Worm (Caenorhabditis elegans) whole organism, L3 larva: ENCODE results near the gene act-1.
A peak's percentile ranks its signal among the peaks of the same experiment; 100 is the strongest.

ENCODE experiments used
- ZK546.5 ChIP-seq: sonication (generic microtip); optimal IDR thresholded peaks from 2 replicates; lab custom pipeline; 2017; ENCODE audit warnings: missing biosample characterization, missing genetic modification characterization
- aly-2 ChIP-seq: fragments of 150-350 bp; optimal IDR thresholded peaks from 2 replicates; lab custom pipeline; 2014; ENCODE audit warnings: missing biosample characterization, missing genetic modification characterization
- ama-1 ChIP-seq: fragments of 150-350 bp; optimal IDR thresholded peaks from 2 replicates; lab custom pipeline; 2018
- ceh-82 ChIP-seq: fragments of 150-350 bp; optimal IDR thresholded peaks from 2 replicates; lab custom pipeline; 2014; ENCODE audit warnings: missing biosample characterization, missing genetic modification characterization
- elt-2 ChIP-seq: sonication (generic microtip); optimal IDR thresholded peaks from 2 replicates; lab custom pipeline; 2016; ENCODE audit warnings: missing genetic modification reagents, mild to moderate bottlenecking, missing genetic modification characterization, missing compliant biosample characterization
- fkh-10 ChIP-seq: sonication (generic microtip); optimal IDR thresholded peaks from 2 replicates; lab custom pipeline; 2017; ENCODE audit warnings: missing biosample characterization, missing genetic modification reagents, missing genetic modification characterization
- mdl-1 ChIP-seq: fragments of 150-350 bp; optimal IDR thresholded peaks from 2 replicates; lab custom pipeline; 2014; ENCODE audit warnings: missing biosample characterization, missing genetic modification characterization
- mml-1 ChIP-seq: fragments of 150-350 bp; sonication (generic microtip); optimal IDR thresholded peaks from 3 replicates; lab custom pipeline; 2014; ENCODE audit warnings: missing biosample characterization, missing genetic modification characterization
- nfya-1 ChIP-seq: sonication (generic microtip); optimal IDR thresholded peaks from 2 replicates; lab custom pipeline; 2017; ENCODE audit warnings: missing genetic modification characterization, mild to moderate bottlenecking, missing compliant biosample characterization, antibody characterized with exemption, moderate library complexity; ENCODE audit not compliant: insufficient read depth
- nhr-11 ChIP-seq: fragments of 150-350 bp; optimal IDR thresholded peaks from 2 replicates; lab custom pipeline; 2014; ENCODE audit warnings: missing biosample characterization, missing genetic modification characterization
- nhr-28 ChIP-seq: fragments of 150-350 bp; optimal IDR thresholded peaks from 2 replicates; lab custom pipeline; 2014; ENCODE audit warnings: missing biosample characterization, missing genetic modification characterization
- nhr-77 ChIP-seq: fragments of 150-350 bp; optimal IDR thresholded peaks from 2 replicates; lab custom pipeline; 2014; ENCODE audit warnings: missing biosample characterization, missing genetic modification characterization
- pha-4 ChIP-seq: fragments of 150-350 bp; optimal IDR thresholded peaks from 2 replicates; lab custom pipeline; 2014; ENCODE audit warnings: missing biosample characterization, missing genetic modification reagents, missing genetic modification characterization
- unc-62 ChIP-seq: fragments of 150-350 bp; sonication (generic microtip); optimal IDR thresholded peaks from 4 replicates; lab custom pipeline; 2014; ENCODE audit warnings: missing biosample characterization, missing genetic modification reagents, missing genetic modification characterization

ce11 chrV:11039379-11039954 lies 41.4 kb upstream of the act-1 start, which contains the start of gene pak-2:
- TF ChIP-seq mml-1 (tag; lab: Kevin White, UChicago): no peak
- TF ChIP-seq unc-62 (GFP tag; lab: Kevin White, UChicago): peak; percentile 49
- peak; percentile 64 for TF ChIP-seq elt-2 (tag; lab: Kevin White, UChicago)
- peak; percentile 24 for TF ChIP-seq nhr-11 (tag; lab: Kevin White, UChicago)
- no peak for TF ChIP-seq mdl-1 (tag; lab: Kevin White, UChicago)
- TF ChIP-seq nhr-77 (tag; lab: Kevin White, UChicago): no peak
- TF ChIP-seq ama-1 (lab: Kevin White, UChicago): no peak
- peak; percentile 7 for TF ChIP-seq fkh-10 (GFP tag; lab: Kevin White, UChicago)
- no peak for TF ChIP-seq aly-2 (tag; lab: Kevin White, UChicago)
- TF ChIP-seq nfya-1 (tag; lab: Kevin White, UChicago): peak; percentile 73
- TF ChIP-seq pha-4 (tag; lab: Kevin White, UChicago): peak; percentile 82
- no peak for TF ChIP-seq nhr-28
- TF ChIP-seq ZK546.5 (tag; lab: Kevin White, UChicago): no peak
- no peak for TF ChIP-seq ceh-82 (tag; lab: Kevin White, UChicago)
